Worm (Caenorhabditis elegans) whole organism, midembryonic: ENCODE measurements around the gene irg-5.

Experiments used
- flt-1 ChIP-seq: fragments of 200-800 bp; sonication (Bioruptor generic); IDR thresholded peaks from 2 replicates; pipeline ENCODE4 v1.3.6; 2022; ENCODE audit warnings: missing genetic modification characterization, missing compliant biosample characterization
- klf-2 ChIP-seq: fragments of 200-800 bp; sonication (Bioruptor generic); conservative IDR thresholded peaks from 2 replicates; pipeline ENCODE4 v1.3.6; 2022; ENCODE audit warnings: missing genetic modification reagents, missing genetic modification characterization, missing compliant biosample characterization
- med-1 ChIP-seq: sonication (generic microtip); optimal IDR thresholded peaks from 2 replicates; lab custom pipeline; 2017; ENCODE audit warnings: missing genetic modification characterization, mild to moderate bottlenecking, missing compliant biosample characterization, antibody characterized with exemption, missing genetic modification reagents; ENCODE audit not compliant: insufficient read depth
- tab-1 ChIP-seq: fragments of 200-800 bp; sonication (Bioruptor generic); IDR thresholded peaks from 2 replicates; pipeline ENCODE4 v1.3.6; 2022; ENCODE audit warnings: missing genetic modification characterization, missing compliant biosample characterization
- ztf-29 ChIP-seq: fragments of 200-800 bp; sonication (Bioruptor generic); IDR thresholded peaks from 2 replicates; pipeline ENCODE4 v1.3.6; 2022; ENCODE audit warnings: missing genetic modification reagents, missing genetic modification characterization, missing compliant biosample characterization

DNA sequence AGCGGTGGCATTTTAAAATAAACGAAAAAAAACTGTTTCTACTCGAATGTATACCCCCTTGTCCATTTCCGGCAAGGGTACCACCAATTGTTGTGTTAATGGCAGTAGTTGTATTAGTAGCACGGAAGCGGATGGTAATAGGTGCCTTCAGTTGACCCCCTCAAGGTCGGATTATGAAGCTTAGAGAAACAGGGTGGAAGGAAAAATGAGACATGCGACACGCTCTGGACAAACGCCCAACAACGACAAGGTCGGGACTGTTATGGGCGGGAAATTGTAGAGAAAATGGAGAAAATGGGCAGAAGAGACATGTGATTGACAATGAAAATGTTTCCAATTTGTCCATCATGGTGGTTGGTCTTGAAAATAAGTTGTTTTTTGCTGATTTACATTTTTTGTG lies 34.3 kb downstream of the irg-5 start, which contains the start of gene T01D3.3:
- TF ChIP-seq flt-1 (no peak), med-1 (GFP tag; lab: Kevin White, UChicago) (no peak), ztf-29 (GFP tag; lab: Robert Waterston, UW) (no peak), tab-1 (GFP tag; lab: Robert Waterston, UW) (no peak), klf-2 (GFP tag; lab: Robert Waterston, UW) (no peak)
